Fruit fly (Drosophila melanogaster) whole organism, embryonic: ENCODE results near the gene 5-HT7.

ENCODE experiments used
- Asciz ChIP-seq: fragments of 200-800 bp; sonication (Bioruptor generic); optimal IDR thresholded peaks from 2 replicates; lab custom pipeline; 2017; ENCODE audit warnings: missing biosample characterization, mild to moderate bottlenecking, missing genetic modification characterization, missing genetic modification reagents
- Atf3 ChIP-seq: fragments of 200-800 bp; sonication (Bioruptor generic); optimal IDR thresholded peaks from 3 replicates; lab custom pipeline; 2016; ENCODE audit warnings: missing biosample characterization, missing genetic modification characterization
- CG10431 ChIP-seq: fragments of 200-800 bp; sonication (Bioruptor generic); optimal IDR thresholded peaks from 3 replicates; lab custom pipeline; 2018; ENCODE audit warnings: missing biosample characterization, mild to moderate bottlenecking, missing genetic modification characterization
- CG10543 ChIP-seq: fragments of 200-800 bp; sonication (Bioruptor generic); optimal IDR thresholded peaks from 3 replicates; lab custom pipeline; 2017; ENCODE audit warnings: missing biosample characterization, mild to moderate bottlenecking, missing genetic modification characterization, moderate library complexity
- CG10565 ChIP-seq: fragments of 200-800 bp; sonication (Bioruptor generic); optimal IDR thresholded peaks from 3 replicates; lab custom pipeline; 2016; ENCODE audit warnings: missing biosample characterization, mild to moderate bottlenecking, missing genetic modification characterization
- CG1233 ChIP-seq: fragments of 200-800 bp; sonication (Bioruptor generic); optimal IDR thresholded peaks from 4 replicates; lab custom pipeline; 2018; ENCODE audit warnings: missing biosample characterization, mild to moderate bottlenecking, missing genetic modification characterization
- CG12659 ChIP-seq: fragments of 200-800 bp; sonication (Bioruptor generic); optimal IDR thresholded peaks from 3 replicates; lab custom pipeline; 2017; ENCODE audit warnings: mild to moderate bottlenecking, missing biosample characterization, missing genetic modification reagents, missing genetic modification characterization
- CG13287 ChIP-seq: fragments of 200-800 bp; sonication (Bioruptor generic); IDR thresholded peaks from 2 replicates; pipeline ENCODE4 v1.3.6; 2022; ENCODE audit warnings: missing biosample characterization, missing genetic modification characterization; ENCODE audit not compliant: partially characterized antibody
- CG14860 ChIP-seq: fragments of 200-800 bp; sonication (Bioruptor generic); IDR thresholded peaks from 3 replicates; pipeline ENCODE4 v1.3.6; 2022; ENCODE audit warnings: missing biosample characterization, missing genetic modification characterization; ENCODE audit not compliant: partially characterized antibody
- CG14965 ChIP-seq: fragments of 200-800 bp; sonication (Bioruptor generic); optimal IDR thresholded peaks from 2 replicates; lab custom pipeline; 2016; ENCODE audit warnings: missing biosample characterization, missing genetic modification characterization, borderline replicate concordance
- CG1602 ChIP-seq: fragments of 200-800 bp; sonication (Bioruptor generic); optimal IDR thresholded peaks from 3 replicates; lab custom pipeline; 2016; ENCODE audit warnings: missing biosample characterization, missing genetic modification characterization
- CG16779 ChIP-seq: fragments of 200-800 bp; sonication (Bioruptor generic); IDR thresholded peaks from 2 replicates; pipeline ENCODE4 v1.3.6; 2022; ENCODE audit warnings: missing biosample characterization, missing genetic modification characterization
- CG2875 ChIP-seq: fragments of 200-800 bp; sonication (Bioruptor generic); optimal IDR thresholded peaks from 2 replicates; lab custom pipeline; 2017; ENCODE audit warnings: missing biosample characterization, mild to moderate bottlenecking, missing genetic modification characterization, missing genetic modification reagents
- CG3065 ChIP-seq: fragments of 200-800 bp; sonication (Bioruptor generic); optimal IDR thresholded peaks from 2 replicates; lab custom pipeline; 2016; ENCODE audit warnings: missing biosample characterization, missing genetic modification characterization
- CG31365 ChIP-seq: fragments of 200-800 bp; sonication (Bioruptor generic); optimal IDR thresholded peaks from 2 replicates; lab custom pipeline; 2018; ENCODE audit warnings: missing biosample characterization, mild to moderate bottlenecking, missing genetic modification characterization
- CG3407 ChIP-seq: fragments of 200-800 bp; sonication (Bioruptor generic); optimal IDR thresholded peaks from 2 replicates; lab custom pipeline; 2018; ENCODE audit warnings: missing biosample characterization, mild to moderate bottlenecking, missing genetic modification characterization
- CG4854 ChIP-seq: fragments of 200-800 bp; sonication (Bioruptor generic); optimal IDR thresholded peaks from 2 replicates; lab custom pipeline; 2016; ENCODE audit warnings: missing biosample characterization, missing genetic modification characterization, inconsistent platforms
- CG7372 ChIP-seq: fragments of 200-800 bp; sonication (Bioruptor generic); IDR thresholded peaks from 2 replicates; pipeline ENCODE4 v1.3.6; 2022; ENCODE audit warnings: missing biosample characterization, missing genetic modification characterization
- CG8290 ChIP-seq, 3 experiments: fragments of 200-800 bp; sonication (Bioruptor generic); optimal IDR thresholded peaks; 2 replicates each; lab custom pipeline; 2016 to 2019; ENCODE audit warnings: missing biosample characterization in 3 of 3, missing genetic modification characterization in 3 of 3, mild to moderate bottlenecking in 2 of 3, moderate library complexity in 1 of 3
- CG8359 ChIP-seq: fragments of 200-800 bp; sonication (Bioruptor generic); optimal IDR thresholded peaks from 2 replicates; lab custom pipeline; 2017; ENCODE audit warnings: missing biosample characterization, mild to moderate bottlenecking, missing genetic modification characterization, borderline replicate concordance
- CG8765 ChIP-seq: fragments of 200-800 bp; sonication (Bioruptor generic); IDR thresholded peaks from 2 replicates; pipeline ENCODE4 v1.3.6; 2022; ENCODE audit warnings: missing biosample characterization, missing genetic modification characterization
- Ets97D ChIP-seq: fragments of 200-800 bp; sonication (Bioruptor generic); optimal IDR thresholded peaks from 3 replicates; lab custom pipeline; 2016; ENCODE audit warnings: missing biosample characterization, missing genetic modification characterization
- Gsc ChIP-seq: fragments of 200-800 bp; sonication (Bioruptor generic); IDR thresholded peaks from 2 replicates; pipeline ENCODE4 v1.3.6; 2022; ENCODE audit warnings: missing biosample characterization, missing genetic modification characterization
- Hr51 ChIP-seq, 2 experiments: fragments of 200-800 bp; sonication (Bioruptor generic); optimal IDR thresholded peaks; 2 replicates in 1 of 2; 3 replicates in 1 of 2; lab custom pipeline; 2016 to 2018; ENCODE audit warnings: missing biosample characterization in 2 of 2, missing genetic modification characterization in 2 of 2, mild to moderate bottlenecking in 1 of 2, moderate library complexity in 1 of 2
- Lhr ChIP-seq: fragments of 200-800 bp; sonication (Bioruptor generic); optimal IDR thresholded peaks from 3 replicates; lab custom pipeline; 2017; ENCODE audit warnings: mild to moderate bottlenecking, missing biosample characterization, missing genetic modification reagents, missing genetic modification characterization
- Mes4 ChIP-seq: fragments of 200-800 bp; sonication (Bioruptor generic); optimal IDR thresholded peaks from 2 replicates; lab custom pipeline; 2016; ENCODE audit warnings: missing biosample characterization, missing genetic modification characterization
- NFAT ChIP-seq: fragments of 200-800 bp; sonication (Bioruptor generic); IDR thresholded peaks from 2 replicates; pipeline ENCODE4 v1.3.6; 2022; ENCODE audit warnings: missing biosample characterization, missing genetic modification characterization
- Spps ChIP-seq: fragments of 200-800 bp; sonication (Bioruptor generic); optimal IDR thresholded peaks from 2 replicates; lab custom pipeline; 2018; ENCODE audit warnings: missing biosample characterization, mild to moderate bottlenecking, missing genetic modification characterization
- Sry-β ChIP-seq: fragments of 200-800 bp; sonication (Bioruptor generic); optimal IDR thresholded peaks from 2 replicates; lab custom pipeline; 2018; ENCODE audit warnings: missing biosample characterization, mild to moderate bottlenecking, missing genetic modification characterization, moderate library complexity
- Usf ChIP-seq: fragments of 200-800 bp; sonication (Bioruptor generic); optimal IDR thresholded peaks from 2 replicates; lab custom pipeline; 2017; ENCODE audit warnings: missing genotype, missing biosample characterization, missing genetic modification characterization
- YL-1 ChIP-seq: fragments of 200-800 bp; sonication (Bioruptor generic); optimal IDR thresholded peaks from 3 replicates; lab custom pipeline; 2017; ENCODE audit warnings: missing biosample characterization, mild to moderate bottlenecking, missing genetic modification characterization
- ab ChIP-seq: fragments of 200-800 bp; sonication (Bioruptor generic); optimal IDR thresholded peaks from 2 replicates; lab custom pipeline; 2016; ENCODE audit warnings: missing biosample characterization, missing genetic modification characterization
- ap ChIP-seq: fragments of 200-800 bp; sonication (Bioruptor generic); IDR thresholded peaks from 2 replicates; pipeline ENCODE4 v1.3.6; 2022; ENCODE audit warnings: missing biosample characterization, missing genetic modification characterization
- crol ChIP-seq: fragments of 200-800 bp; sonication (Bioruptor generic); IDR thresholded peaks from 2 replicates; pipeline ENCODE4 v1.3.6; 2022; ENCODE audit warnings: missing biosample characterization, missing genetic modification characterization
- dati ChIP-seq: fragments of 200-800 bp; sonication (Bioruptor generic); IDR thresholded peaks from 2 replicates; pipeline ENCODE4 v1.3.6; 2022; ENCODE audit warnings: missing biosample characterization, missing genetic modification characterization
- fu2 ChIP-seq: fragments of 200-800 bp; sonication (Bioruptor generic); optimal IDR thresholded peaks from 2 replicates; lab custom pipeline; 2016; ENCODE audit warnings: missing biosample characterization, missing genetic modification characterization
- gsb-n ChIP-seq: fragments of 200-800 bp; sonication (Bioruptor generic); optimal IDR thresholded peaks from 3 replicates; lab custom pipeline; 2018; ENCODE audit warnings: missing biosample characterization, mild to moderate bottlenecking, missing genetic modification characterization
- prd ChIP-seq, 3 experiments: fragments of >200 bp in 2 of 3; fragments of 200-800 bp in 1 of 3; sonication (Bioruptor generic) in 1 of 3; optimal IDR thresholded peaks in 2 of 3; IDR thresholded peaks in 1 of 3; 2 replicates in 2 of 3; 3 replicates in 1 of 3; pipeline versions ENCODE4 v1.3.6 to Lab custom; 2017 to 2022; ENCODE audit warnings: missing biosample characterization in 1 of 3, missing genetic modification characterization in 1 of 3
- pzg ChIP-seq: fragments of 200-800 bp; sonication (Bioruptor generic); optimal IDR thresholded peaks from 3 replicates; lab custom pipeline; 2018; ENCODE audit warnings: missing biosample characterization, mild to moderate bottlenecking, missing genetic modification characterization, moderate library complexity
- repo ChIP-seq: fragments of 200-800 bp; sonication (Bioruptor generic); optimal IDR thresholded peaks from 2 replicates; lab custom pipeline; 2016; ENCODE audit warnings: missing biosample characterization, missing genetic modification characterization
- sim ChIP-seq: fragments of 200-800 bp; sonication (Bioruptor generic); IDR thresholded peaks from 2 replicates; pipeline ENCODE4 v1.3.6; 2022; ENCODE audit warnings: missing biosample characterization, missing genetic modification characterization
- slou ChIP-seq: fragments of 200-800 bp; sonication (Bioruptor generic); optimal IDR thresholded peaks from 3 replicates; lab custom pipeline; 2016; ENCODE audit warnings: missing biosample characterization, missing genetic modification characterization
- sna ChIP-seq: fragments of 200-800 bp; sonication (Bioruptor generic); IDR thresholded peaks from 2 replicates; pipeline ENCODE4 v1.3.6; 2022; ENCODE audit warnings: missing biosample characterization, missing genetic modification characterization; ENCODE audit not compliant: partially characterized antibody
- vnd ChIP-seq: fragments of 200-800 bp; sonication (Bioruptor generic); IDR thresholded peaks from 3 replicates; pipeline ENCODE4 v1.3.6; 2022; ENCODE audit warnings: missing biosample characterization, missing genetic modification characterization; ENCODE audit not compliant: partially characterized antibody
- wdn ChIP-seq: fragments of 200-800 bp; sonication (Bioruptor generic); IDR thresholded peaks from 2 replicates; pipeline ENCODE4 v1.3.6; 2022; ENCODE audit warnings: missing biosample characterization, missing genetic modification characterization

5-HT7 gene

DNA sequence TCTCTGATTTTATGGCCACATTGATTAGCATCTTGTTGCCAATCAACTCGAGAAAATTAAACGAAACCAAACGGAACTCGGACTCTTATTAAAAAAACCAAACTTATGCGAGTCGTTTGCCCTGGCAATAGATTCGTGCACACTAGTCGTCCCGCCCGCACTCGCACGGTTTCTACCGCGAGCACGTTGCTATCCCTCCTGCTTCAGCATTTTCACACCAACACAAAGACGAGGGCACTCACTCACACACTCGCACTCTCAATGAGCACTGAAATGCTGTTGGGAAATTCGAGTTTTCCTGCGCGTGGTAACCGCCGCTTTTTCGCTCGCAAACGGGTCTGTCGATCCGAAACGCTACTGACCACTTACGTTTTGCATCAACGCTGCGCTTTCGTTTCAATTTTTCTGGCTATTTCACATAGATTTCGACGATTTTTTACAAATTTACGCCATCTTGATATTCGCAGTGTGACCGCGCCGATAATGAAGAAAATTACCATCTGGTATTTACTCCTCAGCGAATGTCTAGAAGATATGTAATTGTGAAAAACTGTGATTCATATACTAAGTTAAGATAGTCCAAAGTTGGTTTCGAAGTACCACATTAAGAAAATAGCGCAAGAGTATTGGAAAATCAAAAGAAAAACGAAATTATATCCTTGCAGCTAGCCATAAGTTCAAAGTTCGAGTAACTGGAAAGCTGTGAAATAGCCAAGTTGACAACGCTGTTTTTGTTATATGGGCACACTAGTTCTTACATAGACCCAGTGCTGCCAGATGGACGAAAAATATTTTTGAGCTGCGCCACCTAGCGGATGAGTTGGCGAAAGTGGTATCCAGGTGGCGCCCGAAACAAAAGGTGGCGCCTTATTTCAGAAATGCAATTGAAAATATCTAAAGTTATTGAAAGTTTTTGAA, 44.3 kb upstream of the 5-HT7 start, which contains the start of gene dco (continued):
- TF ChIP-seq CG2875 (GFP tag; lab: Kevin White, UChicago) (no peak), CG10543 (GFP tag; lab: Kevin White, UChicago) (peak; percentile 28), ap (GFP tag; lab: Robert Waterston, UW) (peak; percentile 31; the same call in 1 of the 2 replicates), Atf3 (peak; percentile 49), Mes4 (GFP tag; lab: Kevin White, UChicago) (peak; percentile 56), slou (GFP tag; lab: Kevin White, UChicago) (peak; percentile 50), CG3407 (peak; percentile 34), CG10431 (GFP tag; lab: Kevin White, UChicago) (no peak), vnd (GFP tag; lab: Robert Waterston, UW) (no peak), CG14965 (peak; percentile 54), pzg (GFP tag; lab: Kevin White, UChicago) (peak; percentile 78), CG8290 (GFP tag; optimal IDR thresholded peaks at IDR 0.05; lab: Kevin White, UChicago) (peak; percentile 77), CG8290 (tag; optimal IDR thresholded peaks at IDR 0.05; lab: Kevin White, UChicago) (peak in 1 of 2 experiments; percentile 76), fu2 (GFP tag; lab: Kevin White, UChicago) (peak; percentile 14), repo (GFP tag; lab: Kevin White, UChicago) (peak; percentile 67), NFAT (peak; percentile 97), CG10565 (GFP tag; lab: Kevin White, UChicago) (peak; percentile 48), CG1602 (GFP tag; lab: Kevin White, UChicago) (peak; percentile 68), Asciz (GFP tag; lab: Kevin White, UChicago) (peak; percentile 8), YL-1 (GFP tag; lab: Kevin White, UChicago) (peak; percentile 89), sna (GFP tag; lab: Robert Waterston, UW) (no peak), sim (GFP tag; lab: Robert Waterston, UW) (0 out of 2 replicates have a peak, but pooled peaks have one; percentile 20), CG14860 (no peak), Hr51 (GFP tag; optimal IDR thresholded peaks at IDR 0.05; lab: Kevin White, UChicago) (peak; percentile 22 to 63), prd (optimal IDR thresholded peaks at IDR 0.05; lab: Kevin White, UChicago) (no peak), prd (GFP tag; IDR thresholded peaks at IDR 0.05; lab: Robert Waterston, UW) (peak; percentile 89), Ets97D (peak; percentile 82), CG12659 (GFP tag; lab: Kevin White, UChicago) (peak; percentile 58), CG8765 (no peak; the same call in 1 of the 2 replicates), CG8359 (GFP tag; lab: Kevin White, UChicago) (no peak), gsb-n (tag; lab: Kevin White, UChicago) (no peak), CG1233 (GFP tag; lab: Kevin White, UChicago) (peak; percentile 32), Sry-β (GFP tag; lab: Kevin White, UChicago) (peak; percentile 95), Gsc (GFP tag; lab: Robert Waterston, UW) (peak; percentile 69), CG4854 (GFP tag; lab: Kevin White, UChicago) (peak; percentile 67), crol (0 out of 2 replicates have a peak, but pooled peaks have one; percentile 4), CG16779 (GFP tag; lab: Robert Waterston, UW) (0 out of 2 replicates have a peak, but pooled peaks have one; percentile 41), Spps (tag; lab: Kevin White, UChicago) (peak; percentile 2), Lhr (GFP tag; lab: Kevin White, UChicago) (peak; percentile 95), ab (GFP tag; lab: Kevin White, UChicago) (no peak), Usf (GFP tag; lab: Kevin White, UChicago) (peak; percentile 67), CG3065 (GFP tag; lab: Kevin White, UChicago) (peak; percentile 57), CG13287 (GFP tag; lab: Robert Waterston, UW) (peak; percentile 5; the same call in 1 of the 2 replicates), dati (peak; percentile 46; the same call in 1 of the 2 replicates), wdn (GFP tag; lab: Robert Waterston, UW) (peak; percentile 37; the same call in 1 of the 2 replicates), CG31365 (tag; lab: Kevin White, UChicago) (no peak), CG7372 (GFP tag; lab: Robert Waterston, UW) (peak; percentile 27; the same call in 1 of the 2 replicates)
